Worm (Caenorhabditis elegans): ENCODE measurements around the gene T01B4.3.

ce11 chrX:16285151-16285550, 32.4 kb downstream of the T01B4.3 start:
- TF ChIP-seq Y48G9A.11 (GFP tag; IDR thresholded peaks at IDR 0.05) = no peak
- TF ChIP-seq lim-7 (GFP tag; IDR thresholded peaks at IDR 0.05) = 0 out of 2 replicates have a peak, but pooled peaks have one; percentile 59
- no peak for TF ChIP-seq ZK546.5 (tag; optimal IDR thresholded peaks at IDR 0.05)
- no peak for TF ChIP-seq nhr-11 (tag; optimal IDR thresholded peaks at IDR 0.05)
- TF ChIP-seq nhr-6 (tag; optimal IDR thresholded peaks at IDR 0.05) = no peak
- TF ChIP-seq pha-4 (GFP tag; IDR thresholded peaks at IDR 0.05) = no peak
- TF ChIP-seq pha-4 (tag; optimal IDR thresholded peaks at IDR 0.05) = no peak
- TF ChIP-seq nhr-10 (tag; optimal IDR thresholded peaks at IDR 0.05) = no peak
- TF ChIP-seq ctbp-1 (GFP tag; IDR thresholded peaks at IDR 0.05) = no peak
- no peak for TF ChIP-seq unc-39 (tag; optimal IDR thresholded peaks at IDR 0.05)
- no peak for TF ChIP-seq nhr-28 (tag; optimal IDR thresholded peaks at IDR 0.05)
